Worm (Caenorhabditis elegans) whole organism, L3 larva: ENCODE data around the gene lelo-4.

Source experiments
- aly-2 ChIP-seq: fragments of 150-350 bp; optimal IDR thresholded peaks from 2 replicates; lab custom pipeline; 2014; ENCODE audit warnings: missing biosample characterization, missing genetic modification characterization
- ceh-16 ChIP-seq: sonication (generic microtip); optimal IDR thresholded peaks from 2 replicates; lab custom pipeline; 2017; ENCODE audit warnings: missing biosample characterization, missing genetic modification characterization
- elt-1 ChIP-seq: fragments of 150-350 bp; optimal IDR thresholded peaks from 2 replicates; lab custom pipeline; 2014; ENCODE audit warnings: missing biosample characterization, missing genetic modification characterization
- fos-1 ChIP-seq: fragments of 150-350 bp; optimal IDR thresholded peaks from 2 replicates; lab custom pipeline; 2014; ENCODE audit warnings: missing biosample characterization, missing genetic modification characterization
- nhr-237 ChIP-seq: fragments of 150-350 bp; optimal IDR thresholded peaks from 2 replicates; lab custom pipeline; 2014; ENCODE audit warnings: missing biosample characterization, missing genetic modification characterization
- skn-1 ChIP-seq: fragments of 150-350 bp; optimal IDR thresholded peaks from 2 replicates; lab custom pipeline; 2014; ENCODE audit warnings: missing biosample characterization, missing genetic modification characterization
- ztf-4 ChIP-seq: fragments of 150-350 bp; optimal IDR thresholded peaks from 2 replicates; lab custom pipeline; 2014; ENCODE audit warnings: missing biosample characterization, missing genetic modification characterization

DNA sequence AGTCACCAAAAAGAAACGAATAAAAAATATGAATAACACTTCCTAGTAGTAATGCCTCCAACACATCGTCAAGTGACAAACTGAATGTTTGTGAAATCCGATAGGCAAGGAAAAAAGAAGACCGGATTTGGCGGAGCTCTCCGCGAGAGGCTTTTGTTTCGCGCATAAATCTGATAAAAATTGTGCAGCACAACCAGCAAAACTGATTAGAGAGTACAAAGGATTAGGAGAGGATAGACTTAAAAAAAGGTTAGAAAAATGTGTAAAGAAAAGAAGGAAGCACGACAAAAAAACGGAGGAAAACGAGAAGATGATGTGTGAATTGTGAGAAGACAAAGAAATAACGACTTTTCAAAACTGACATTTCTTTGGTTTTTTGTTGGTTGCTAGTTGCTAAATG is 13.0 kb downstream of the lelo-4 start, which contains the start of gene rab-3:
- TF ChIP-seq elt-1 (no peak), nhr-237 (tag; lab: Kevin White, UChicago) (no peak), aly-2 (tag; lab: Kevin White, UChicago) (no peak), ztf-4 (tag; lab: Kevin White, UChicago) (no peak), ceh-16 (no peak), skn-1 (tag; lab: Kevin White, UChicago) (no peak), fos-1 (tag; lab: Kevin White, UChicago) (no peak)
